Worm (Caenorhabditis elegans) whole organism, mixed stage, embryonic: ENCODE measurements around the gene F07A11.4.

ENCODE experiments used
- elt-3 ChIP-seq: fragments of 150-350 bp; optimal IDR thresholded peaks from 2 replicates; lab custom pipeline; 2014; ENCODE audit warnings: missing biosample characterization, missing genetic modification characterization
- lin-13 ChIP-seq: fragments of 150-350 bp; optimal IDR thresholded peaks from 2 replicates; lab custom pipeline; 2014; ENCODE audit warnings: missing biosample characterization, missing genetic modification characterization
- nhr-12 ChIP-seq: fragments of 150-350 bp; optimal IDR thresholded peaks from 2 replicates; lab custom pipeline; 2014; ENCODE audit warnings: missing biosample characterization, missing genetic modification characterization
- nhr-237 ChIP-seq: fragments of 150-350 bp; optimal IDR thresholded peaks from 2 replicates; lab custom pipeline; 2014; ENCODE audit warnings: missing biosample characterization, missing genetic modification characterization
- nhr-76 ChIP-seq: sonication (generic microtip); optimal IDR thresholded peaks from 2 replicates; lab custom pipeline; 2017; ENCODE audit warnings: missing biosample characterization, missing genetic modification characterization
- sptf-1 ChIP-seq: sonication (generic microtip); optimal IDR thresholded peaks from 2 replicates; lab custom pipeline; 2017; ENCODE audit warnings: mild to moderate bottlenecking, missing genetic modification characterization, moderate library complexity, missing compliant biosample characterization

DNA sequence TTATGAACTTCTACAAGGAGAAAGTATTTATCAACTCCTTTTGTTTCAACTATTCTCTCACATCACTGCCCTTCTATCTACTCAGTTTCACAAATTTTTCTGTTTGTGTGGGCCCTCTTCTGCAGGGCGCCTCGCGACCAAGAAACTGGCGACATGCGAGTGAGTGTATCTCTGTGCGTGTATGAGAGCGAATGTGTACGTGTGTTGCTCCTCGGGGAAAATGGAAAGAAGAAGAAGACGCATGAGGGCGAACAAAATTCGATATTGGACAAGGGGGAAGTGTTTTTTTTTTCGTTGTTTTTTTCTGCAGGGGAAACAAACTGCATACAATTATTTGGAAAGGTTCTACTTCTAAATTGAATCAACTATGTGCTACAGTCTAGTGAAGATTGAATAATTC is 20.8 kb downstream of the F07A11.4 start:
- TF ChIP-seq lin-13 (tag; lab: Kevin White, UChicago) = no peak
- no peak for TF ChIP-seq sptf-1 (tag; lab: Kevin White, UChicago)
- TF ChIP-seq nhr-12 (tag; lab: Kevin White, UChicago) = no peak
- no peak for TF ChIP-seq nhr-237 (tag; lab: Kevin White, UChicago)
- no peak for TF ChIP-seq elt-3 (tag; lab: Kevin White, UChicago)
- no peak for TF ChIP-seq nhr-76 (tag; lab: Kevin White, UChicago)
